Worm (Caenorhabditis elegans) whole organism, L4/young adult: ENCODE data around the gene zipt-9.

Experiments
- W03F9.2 ChIP-seq: fragments of 150-350 bp; optimal IDR thresholded peaks from 2 replicates; lab custom pipeline; 2014; ENCODE audit warnings: missing biosample characterization, missing genetic modification characterization
- him-1 ChIP-seq: sonication (generic microtip); optimal IDR thresholded peaks from 2 replicates; lab custom pipeline; 2016; ENCODE audit warnings: missing genotype, missing genetic modification reagents, missing genetic modification characterization, missing compliant biosample characterization

- TF ChIP-seq W03F9.2 (tag; lab: Kevin White, UChicago) (no peak), him-1 (tag; lab: Kevin White, UChicago) (no peak)
Observed at ce11 chrV:13690276-13690675, 24.8 kb downstream of the zipt-9 start.
